Worm (Caenorhabditis elegans): ENCODE results near the gene T24B8.4.

The T24B8.4 gene

DNA sequence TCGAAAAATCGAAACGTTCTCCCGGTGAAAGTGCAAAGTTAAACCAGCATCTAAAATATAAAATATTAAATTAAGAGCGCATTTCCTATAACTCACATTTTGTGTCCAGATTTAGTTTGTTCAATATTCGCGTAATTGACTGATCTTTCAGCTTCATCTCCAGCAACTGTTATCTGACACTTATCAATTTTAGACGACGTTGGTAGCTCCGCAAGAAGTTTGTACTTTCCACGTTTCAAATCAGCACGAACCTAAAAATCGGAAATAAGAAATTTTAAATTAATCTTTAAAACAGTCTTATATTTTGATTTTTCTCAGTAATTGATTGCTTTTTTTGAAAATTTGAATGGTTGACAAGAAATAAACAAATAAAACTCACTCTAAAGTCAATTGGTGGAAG lies 53.0 kb downstream of the T24B8.4 start:
- no peak for TF ChIP-seq unc-62 (GFP tag; optimal IDR thresholded peaks at IDR 0.05)

DNA sequence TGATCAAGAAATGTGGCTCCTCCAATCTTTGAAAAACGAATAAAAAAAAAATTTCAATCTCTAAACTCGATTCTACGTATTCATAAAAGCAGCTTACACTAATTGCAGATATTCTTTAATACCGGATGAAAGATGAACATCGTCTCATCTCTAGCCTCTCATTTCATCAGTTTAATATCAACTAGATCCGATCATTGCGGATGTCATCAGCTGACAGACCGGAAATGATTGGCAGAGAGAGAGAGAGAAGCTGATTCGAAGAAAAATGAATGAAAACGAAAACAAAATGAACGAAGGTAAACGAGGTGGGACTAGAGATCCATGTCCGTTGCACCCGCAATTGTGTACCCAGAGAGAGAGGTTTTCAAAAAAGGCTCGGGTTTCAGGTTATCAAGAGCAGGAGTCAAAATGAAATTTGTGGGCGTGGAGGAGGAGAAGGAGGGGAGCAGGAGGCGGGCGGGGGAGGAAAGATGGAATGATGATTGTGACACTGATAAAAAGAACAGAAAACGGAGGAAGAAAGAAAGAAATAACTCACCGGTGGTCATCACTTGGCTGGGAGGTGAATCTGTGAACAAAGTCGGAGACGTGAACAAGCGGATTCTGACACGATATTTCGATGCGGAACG lies 55.6 kb downstream of the T24B8.4 start:
- no peak for TF ChIP-seq unc-62 (GFP tag; optimal IDR thresholded peaks at IDR 0.05)

- no peak for TF ChIP-seq unc-62 (GFP tag; optimal IDR thresholded peaks at IDR 0.05)
Measured at ce11 chrII:9014188-9014587, 56.5 kb downstream of the T24B8.4 start.

All from whole organism, dauer.